Fruit fly (Drosophila melanogaster) S2 (cell line): ENCODE data around the gene CG7079.

Source experiments
- CG8478 ChIP-seq: fragments of >200 bp; optimal IDR thresholded peaks from 2 replicates; lab custom pipeline; 2018
- CTCF ChIP-seq, 2 experiments: fragments of >200 bp; optimal IDR thresholded peaks; 2 replicates each; lab custom pipeline; 2018

CG7079 gene

DNA sequence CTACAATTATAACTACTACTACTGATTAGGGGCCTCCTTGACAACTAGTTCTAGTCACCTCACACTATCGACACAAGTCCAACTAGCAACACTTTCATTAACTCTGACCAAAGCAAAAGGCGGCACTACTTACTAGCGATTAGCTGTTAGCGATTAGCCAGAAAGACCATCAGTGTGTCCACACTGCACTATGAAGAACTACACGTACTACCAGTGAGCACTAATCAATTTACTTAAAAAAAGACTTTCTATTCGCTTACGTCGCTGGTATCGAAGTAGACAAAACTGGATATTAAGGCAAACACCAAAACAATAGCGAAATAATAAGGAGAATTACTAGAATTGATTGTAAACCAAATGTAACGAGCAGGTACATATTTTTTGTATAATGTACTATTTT is 34.8 kb downstream of the CG7079 start:
- TF ChIP-seq CG8478 (lab: Kevin White, UChicago) (no peak), CTCF (optimal IDR thresholded peaks at IDR 0.05; lab: Kevin White, UChicago) (no peak)

DNA sequence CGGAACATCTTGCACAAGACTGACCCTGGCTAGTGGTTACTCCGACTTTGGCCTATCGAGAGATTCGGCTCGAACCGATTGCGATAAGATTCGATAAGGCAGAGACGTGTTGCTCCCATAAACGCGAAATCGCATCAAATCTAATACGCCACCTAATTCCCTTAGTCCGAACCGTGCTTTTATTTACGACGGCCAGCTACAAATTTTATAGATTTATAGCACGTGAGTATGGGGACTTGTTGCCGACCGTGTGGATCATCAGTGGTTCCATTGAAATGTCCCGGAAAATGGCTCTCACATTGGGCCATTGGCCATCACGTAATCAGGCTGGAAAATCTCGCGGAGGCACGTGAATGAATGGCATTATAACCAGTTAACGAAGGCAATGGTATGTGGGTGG is 41.7 kb downstream of the CG7079 start, which contains the start of gene Alp5:
Gene Alp5 (minus strand): TSS at position 24 of the 400 bp plus-strand sequence.
- TF ChIP-seq CTCF (optimal IDR thresholded peaks at IDR 0.05; lab: Kevin White, UChicago) (no peak), CG8478 (lab: Kevin White, UChicago) (no peak)

DNA sequence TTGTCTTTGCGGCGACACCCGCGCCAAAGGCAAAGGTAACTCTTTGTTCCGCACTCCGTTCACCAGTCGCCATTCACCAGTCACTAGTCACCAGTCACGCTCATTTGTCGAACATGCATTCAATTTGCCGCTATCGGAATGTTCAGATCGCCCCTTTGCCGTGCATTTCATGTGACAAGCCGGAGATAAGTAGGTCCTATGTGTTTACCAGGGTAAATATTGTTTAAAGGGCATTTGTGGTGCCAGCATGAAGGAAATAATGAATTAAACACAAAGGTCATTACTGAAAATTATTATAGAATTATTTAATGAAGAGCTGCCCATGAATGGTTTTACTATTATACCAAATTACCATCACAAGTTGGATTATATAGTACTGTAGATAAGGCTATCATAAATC is 47.5 kb downstream of the CG7079 start:
- TF ChIP-seq CG8478 (lab: Kevin White, UChicago) (no peak), CTCF (optimal IDR thresholded peaks at IDR 0.05; lab: Kevin White, UChicago) (no peak)

DNA sequence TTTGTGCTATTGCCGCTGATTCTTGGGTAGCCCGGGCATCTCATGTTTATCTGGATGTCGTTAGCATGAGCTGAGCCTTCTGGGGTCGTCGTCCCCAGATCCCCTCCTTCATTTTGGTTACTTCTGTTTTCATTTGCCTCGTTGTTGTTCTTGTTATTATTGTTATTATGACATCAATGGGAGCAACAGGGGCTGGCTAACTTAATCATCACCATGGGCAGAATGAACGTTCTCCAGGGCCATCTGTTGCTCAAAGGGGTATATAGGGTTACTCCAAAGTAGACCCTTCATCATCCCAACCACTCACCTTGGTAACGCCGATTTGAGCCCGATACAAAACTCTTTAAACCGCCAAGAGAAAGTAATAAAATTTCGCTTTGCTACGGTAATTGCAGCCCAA is 50.3 kb downstream of the CG7079 start:
- TF ChIP-seq CTCF (optimal IDR thresholded peaks at IDR 0.05; lab: Kevin White, UChicago) (no peak), CG8478 (lab: Kevin White, UChicago) (no peak)
